Worm (Caenorhabditis elegans): ENCODE data around the gene sdz-33.

sdz-33 gene

ce11 chrIII:11878751-11879150, 28.5 kb upstream of the sdz-33 start, which contains the start of gene Y56A3A.6 (continued):
- TF ChIP-seq F37B4.10 (GFP tag; IDR thresholded peaks at IDR 0.05) (no peak), ceh-100 (GFP tag; IDR thresholded peaks at IDR 0.05) (no peak), lir-1 (GFP tag; conservative IDR thresholded peaks at IDR 0.05) (no peak), lag-1 (GFP tag; IDR thresholded peaks at IDR 0.05) (no peak), nhr-80 (tag; optimal IDR thresholded peaks at IDR 0.05) (peak; percentile 54), rec-8 (tag; optimal IDR thresholded peaks at IDR 0.05) (no peak), egrh-3 (GFP tag; IDR thresholded peaks at IDR 0.05) (no peak), mxl-1 (tag; optimal IDR thresholded peaks at IDR 0.05) (no peak)

- no peak for TF ChIP-seq Y67H2A.10 (GFP tag; conservative IDR thresholded peaks at IDR 0.05)
- no peak for TF ChIP-seq cebp-1 (GFP tag; IDR thresholded peaks at IDR 0.05)
- no peak for TF ChIP-seq cebp-1 (tag; optimal IDR thresholded peaks at IDR 0.05)
- TF ChIP-seq lin-35 (GFP tag; optimal IDR thresholded peaks at IDR 0.05), result no peak
- TF ChIP-seq F33H1.4 (GFP tag; IDR thresholded peaks at IDR 0.05), result no peak
- peak; percentile 93 for TF ChIP-seq hmg-1.2 (GFP tag; IDR thresholded peaks at IDR 0.05)
- TF ChIP-seq snpc-1.3 (tag; optimal IDR thresholded peaks at IDR 0.05; ENCODE audit: insufficient read depth), result no peak
- no peak for TF ChIP-seq nhr-120 (GFP tag; IDR thresholded peaks at IDR 0.05)
- TF ChIP-seq K12H6.12 (tag; optimal IDR thresholded peaks at IDR 0.05), result no peak
- no peak for TF ChIP-seq ccch-3 (GFP tag; optimal IDR thresholded peaks at IDR 0.05)
- TF ChIP-seq egl-18 (GFP tag; IDR thresholded peaks at IDR 0.05), result no peak
- TF ChIP-seq ceh-27 (GFP tag; optimal IDR thresholded peaks at IDR 0.05), result no peak
- TF ChIP-seq hlh-12 (tag; optimal IDR thresholded peaks at IDR 0.05), result no peak
- peak; percentile 86 for TF ChIP-seq nhr-80 (tag; optimal IDR thresholded peaks at IDR 0.05)
- TF ChIP-seq ets-4 (GFP tag; optimal IDR thresholded peaks at IDR 0.05), result peak; percentile 45
- TF ChIP-seq snpc-4 (GFP tag; optimal IDR thresholded peaks at IDR 0.05), result no peak
- TF ChIP-seq snpc-4 (tag; optimal IDR thresholded peaks at IDR 0.05), result no peak
- TF ChIP-seq tbx-9 (tag; optimal IDR thresholded peaks at IDR 0.05; ENCODE audit: borderline replicate concordance), result no peak
- TF ChIP-seq lin-40 (tag; optimal IDR thresholded peaks at IDR 0.05), result no peak
- no peak for TF ChIP-seq die-1 (tag; optimal IDR thresholded peaks at IDR 0.05)
- no peak for TF ChIP-seq rpc-1 (optimal IDR thresholded peaks at IDR 0.05)
- TF ChIP-seq rpc-1 (tag; optimal IDR thresholded peaks at IDR 0.05), result no peak
- TF ChIP-seq zfh-2 (GFP tag; conservative IDR thresholded peaks at IDR 0.05), result no peak
- peak; percentile 49 for TF ChIP-seq unc-62 (GFP tag; optimal IDR thresholded peaks at IDR 0.05)
- TF ChIP-seq attf-5 (GFP tag; optimal IDR thresholded peaks at IDR 0.05), result peak; percentile 14
- TF ChIP-seq rcor-1 (GFP tag; IDR thresholded peaks at IDR 0.05), result no peak
- TF ChIP-seq F52B5.7 (tag; optimal IDR thresholded peaks at IDR 0.05), result no peak
- no peak for TF ChIP-seq nfya-2 (GFP tag; IDR thresholded peaks at IDR 0.05)
Observed at ce11 chrIII:11881549-11881948, 25.7 kb upstream of the sdz-33 start.

ce11 chrIII:11883694-11884093, 23.6 kb upstream of the sdz-33 start, which contains the start of gene fbxb-22:
Gene fbxb-22 (minus strand): TSS chrIII:11883754.
- peak; percentile 68; the same call in 1 of the 2 replicates for TF ChIP-seq egrh-3 (GFP tag; IDR thresholded peaks at IDR 0.05)

ce11 chrIII:11891335-11891734, 15.9 kb upstream of the sdz-33 start, which contains the start of gene faah-5:
Gene faah-5 (minus strand): TSS chrIII:11891435.
- TF ChIP-seq ceh-27 (GFP tag; optimal IDR thresholded peaks at IDR 0.05), result no peak
- no peak for TF ChIP-seq unc-130 (GFP tag; optimal IDR thresholded peaks at IDR 0.05)
- no peak for TF ChIP-seq efl-1 (GFP tag; optimal IDR thresholded peaks at IDR 0.05)
- no peak for TF ChIP-seq hlh-12 (tag; optimal IDR thresholded peaks at IDR 0.05)
- TF ChIP-seq mxl-1 (tag; optimal IDR thresholded peaks at IDR 0.05), result no peak
- TF ChIP-seq lsl-1 (GFP tag; optimal IDR thresholded peaks at IDR 0.05), result no peak
- no peak for TF ChIP-seq lin-35 (GFP tag; optimal IDR thresholded peaks at IDR 0.05)

Measured in whole organism, young adult.